Worm (Caenorhabditis elegans) whole organism, young adult: ENCODE data around the gene gly-10.

Experiments
- B0035.1 ChIP-seq: sonication (generic microtip); optimal IDR thresholded peaks from 2 replicates; lab custom pipeline; 2016; ENCODE audit warnings: missing genetic modification characterization, mild to moderate bottlenecking, missing compliant biosample characterization, missing genotype, missing genetic modification reagents
- B0261.1 ChIP-seq: sonication (generic microtip); optimal IDR thresholded peaks from 2 replicates; lab custom pipeline; 2016; ENCODE audit warnings: mild to moderate bottlenecking, missing genetic modification characterization, moderate library complexity, missing compliant biosample characterization
- C06A6.2 ChIP-seq: fragments of 200-800 bp; sonication (Bioruptor generic); conservative IDR thresholded peaks from 2 replicates; pipeline ENCODE4 v1.3.6; 2022; ENCODE audit warnings: missing genetic modification characterization, missing compliant biosample characterization
- D2030.7 ChIP-seq: fragments of 200-800 bp; sonication (Bioruptor generic); IDR thresholded peaks from 2 replicates; pipeline ENCODE4 v1.3.6; 2022; ENCODE audit warnings: missing genetic modification reagents, missing genetic modification characterization, missing compliant biosample characterization
- F10E7.11 ChIP-seq: sonication (generic microtip); optimal IDR thresholded peaks from 2 replicates; lab custom pipeline; 2017; ENCODE audit warnings: mild to moderate bottlenecking, missing genetic modification characterization, moderate library complexity, missing compliant biosample characterization
- F37B4.10 ChIP-seq: fragments of 200-800 bp; sonication (Bioruptor generic); IDR thresholded peaks from 2 replicates; pipeline ENCODE4 v1.3.6; 2022; ENCODE audit warnings: missing genetic modification characterization, missing compliant biosample characterization
- F39B2.1 ChIP-seq: fragments of 200-800 bp; sonication (Bioruptor generic); IDR thresholded peaks from 2 replicates; pipeline ENCODE4 v1.3.6; 2022; ENCODE audit warnings: missing genetic modification reagents, missing genetic modification characterization, missing compliant biosample characterization
- F49E8.2 ChIP-seq: sonication (generic microtip); optimal IDR thresholded peaks from 3 replicates; lab custom pipeline; 2017; ENCODE audit warnings: missing genetic modification characterization, mild to moderate bottlenecking, missing compliant biosample characterization, antibody characterized with exemption, moderate library complexity; ENCODE audit not compliant: insufficient read depth
- F52B5.7 ChIP-seq: sonication (generic microtip); optimal IDR thresholded peaks from 2 replicates; lab custom pipeline; 2016; ENCODE audit warnings: mild to moderate bottlenecking, missing genetic modification characterization, missing compliant biosample characterization
- F57A8.1 ChIP-seq: fragments of 200-800 bp; sonication (Bioruptor generic); optimal IDR thresholded peaks from 2 replicates; lab custom pipeline; 2018; ENCODE audit warnings: mild to moderate bottlenecking, missing genetic modification characterization, moderate library complexity, missing compliant biosample characterization
- T07F8.4 ChIP-seq: sonication (generic microtip); optimal IDR thresholded peaks from 2 replicates; lab custom pipeline; 2016; ENCODE audit warnings: mild to moderate bottlenecking, missing genetic modification characterization, moderate library complexity, missing compliant biosample characterization
- Y53F4B.3 ChIP-seq: fragments of 200-800 bp; sonication (Bioruptor generic); IDR thresholded peaks from 2 replicates; pipeline ENCODE4 v1.3.6; 2022; ENCODE audit warnings: missing genetic modification reagents, missing genetic modification characterization, missing compliant biosample characterization
- Y53G8AR.9 ChIP-seq: fragments of 200-800 bp; sonication (Bioruptor generic); conservative IDR thresholded peaks from 2 replicates; pipeline ENCODE4 v1.3.6; 2022; ENCODE audit warnings: missing genetic modification reagents, missing genetic modification characterization, missing compliant biosample characterization
- Y56A3A.18 ChIP-seq: fragments of 200-800 bp; sonication (Bioruptor generic); IDR thresholded peaks from 2 replicates; pipeline ENCODE4 v1.3.6; 2022; ENCODE audit warnings: missing genetic modification reagents, missing genetic modification characterization, missing compliant biosample characterization
- ZK185.1 ChIP-seq: sonication (generic microtip); optimal IDR thresholded peaks from 2 replicates; lab custom pipeline; 2016; ENCODE audit warnings: mild to moderate bottlenecking, missing genetic modification characterization, missing compliant biosample characterization; ENCODE audit not compliant: poor library complexity, severe bottlenecking
- ama-1 ChIP-seq, 3 experiments: fragments of 150-350 bp in 1 of 3; sonication (generic microtip) in 2 of 3; optimal IDR thresholded peaks; 2 replicates each; lab custom pipeline; 2014 to 2018; ENCODE audit warnings: missing biosample characterization in 2 of 3, missing genetic modification characterization in 2 of 3, missing genetic modification reagents in 2 of 3
- aptf-2 ChIP-seq: fragments of 200-800 bp; sonication (Bioruptor generic); conservative IDR thresholded peaks from 2 replicates; pipeline ENCODE4 v1.3.6; 2022; ENCODE audit warnings: missing genetic modification reagents, missing genetic modification characterization, missing compliant biosample characterization
- attf-3 ChIP-seq: fragments of 200-800 bp; sonication (Bioruptor generic); conservative IDR thresholded peaks from 2 replicates; pipeline ENCODE4 v1.3.6; 2022; ENCODE audit warnings: missing genetic modification reagents, missing genetic modification characterization, missing compliant biosample characterization
- ceh-91 ChIP-seq: fragments of 200-800 bp; sonication (Bioruptor generic); IDR thresholded peaks from 2 replicates; pipeline ENCODE4 v1.3.6; 2022; ENCODE audit warnings: missing genetic modification reagents, missing genetic modification characterization, missing compliant biosample characterization
- dpl-1 ChIP-seq: fragments of 150-350 bp; optimal IDR thresholded peaks from 2 replicates; lab custom pipeline; 2014; ENCODE audit warnings: missing biosample characterization, missing genetic modification reagents, missing genetic modification characterization
- fkh-3 ChIP-seq: sonication (generic microtip); optimal IDR thresholded peaks from 2 replicates; lab custom pipeline; 2016; ENCODE audit warnings: mild to moderate bottlenecking, missing genetic modification characterization, missing compliant biosample characterization
- hlh-12 ChIP-seq: sonication (generic microtip); optimal IDR thresholded peaks from 2 replicates; lab custom pipeline; 2016; ENCODE audit warnings: missing genetic modification characterization, missing compliant biosample characterization
- hlh-26 ChIP-seq: fragments of 200-800 bp; sonication (Bioruptor generic); conservative IDR thresholded peaks from 2 replicates; pipeline ENCODE4 v1.3.6; 2022; ENCODE audit warnings: missing genetic modification reagents, missing genetic modification characterization, missing compliant biosample characterization
- hmg-1.2 ChIP-seq: fragments of 200-800 bp; sonication (Bioruptor generic); IDR thresholded peaks from 2 replicates; pipeline ENCODE4 v1.3.6; 2022; ENCODE audit warnings: missing genetic modification reagents, missing genetic modification characterization, missing compliant biosample characterization
- hmg-20 ChIP-seq: fragments of 200-800 bp; sonication (Bioruptor generic); IDR thresholded peaks from 2 replicates; pipeline ENCODE4 v1.3.6; 2022; ENCODE audit warnings: missing genetic modification reagents, missing genetic modification characterization, missing compliant biosample characterization
- hrde-1 ChIP-seq: sonication (generic microtip); optimal IDR thresholded peaks from 2 replicates; lab custom pipeline; 2016; ENCODE audit warnings: missing genetic modification characterization, mild to moderate bottlenecking, missing compliant biosample characterization, moderate library complexity, missing genotype, missing genetic modification reagents, borderline replicate concordance
- hsf-1 ChIP-seq: fragments of 200-800 bp; sonication (Bioruptor generic); IDR thresholded peaks from 2 replicates; pipeline ENCODE4 v1.3.6; 2022; ENCODE audit warnings: missing genetic modification reagents, missing genetic modification characterization, missing compliant biosample characterization
- lin-40 ChIP-seq: sonication (generic microtip); optimal IDR thresholded peaks from 2 replicates; lab custom pipeline; 2016; ENCODE audit warnings: missing genetic modification characterization, mild to moderate bottlenecking, missing compliant biosample characterization, missing genotype, missing genetic modification reagents
- lin-54 ChIP-seq: fragments of 200-800 bp; sonication (Bioruptor generic); optimal IDR thresholded peaks from 2 replicates; lab custom pipeline; 2018; ENCODE audit warnings: mild to moderate bottlenecking, missing genetic modification characterization, missing compliant biosample characterization
- madf-10 ChIP-seq: sonication (generic microtip); optimal IDR thresholded peaks from 2 replicates; lab custom pipeline; 2016; ENCODE audit warnings: mild to moderate bottlenecking, missing genetic modification characterization, missing compliant biosample characterization
- madf-6 ChIP-seq: fragments of 200-800 bp; sonication (Bioruptor generic); IDR thresholded peaks from 2 replicates; pipeline ENCODE4 v1.3.6; 2022; ENCODE audit warnings: missing genetic modification reagents, missing genetic modification characterization, missing compliant biosample characterization
- mcd-1 ChIP-seq: fragments of 200-800 bp; sonication (Bioruptor generic); IDR thresholded peaks from 2 replicates; pipeline ENCODE4 v1.3.6; 2022; ENCODE audit warnings: missing genetic modification reagents, missing genetic modification characterization, missing compliant biosample characterization
- mes-4 ChIP-seq: sonication (generic microtip); optimal IDR thresholded peaks from 2 replicates; lab custom pipeline; 2016; ENCODE audit warnings: missing genotype, missing genetic modification characterization, missing compliant biosample characterization
- mxl-1 ChIP-seq: sonication (generic microtip); optimal IDR thresholded peaks from 2 replicates; lab custom pipeline; 2016; ENCODE audit warnings: missing genetic modification characterization, missing compliant biosample characterization
- nfya-2 ChIP-seq: fragments of 200-800 bp; sonication (Bioruptor generic); IDR thresholded peaks from 2 replicates; pipeline ENCODE4 v1.3.6; 2022; ENCODE audit warnings: missing genetic modification reagents, missing genetic modification characterization, missing compliant biosample characterization
- nhr-90 ChIP-seq: sonication (generic microtip); optimal IDR thresholded peaks from 2 replicates; lab custom pipeline; 2016; ENCODE audit warnings: missing genotype, mild to moderate bottlenecking, missing genetic modification characterization, missing compliant biosample characterization
- rcor-1 ChIP-seq: fragments of 200-800 bp; sonication (Bioruptor generic); IDR thresholded peaks from 2 replicates; pipeline ENCODE4 v1.3.6; 2022; ENCODE audit warnings: missing genetic modification reagents, missing genetic modification characterization, missing compliant biosample characterization
- rec-8 ChIP-seq, 2 experiments: sonication (generic microtip); optimal IDR thresholded peaks; 2 replicates each; lab custom pipeline; 2016; ENCODE audit warnings: mild to moderate bottlenecking in 2 of 2, missing genetic modification characterization in 2 of 2, missing genetic modification reagents in 2 of 2, missing genotype in 2 of 2, missing biosample characterization in 1 of 2, missing compliant biosample characterization in 1 of 2, moderate library complexity in 1 of 2
- sdz-38 ChIP-seq: sonication (generic microtip); optimal IDR thresholded peaks from 2 replicates; lab custom pipeline; 2016; ENCODE audit warnings: missing genotype, missing genetic modification characterization, missing compliant biosample characterization
- snpc-1.1 ChIP-seq: sonication (generic microtip); optimal IDR thresholded peaks from 2 replicates; lab custom pipeline; 2017; ENCODE audit warnings: missing genetic modification characterization, mild to moderate bottlenecking, missing compliant biosample characterization, antibody characterized with exemption, moderate library complexity, missing genotype, missing genetic modification reagents; ENCODE audit not compliant: insufficient read depth
- snpc-1.3 ChIP-seq: sonication (generic microtip); optimal IDR thresholded peaks from 2 replicates; lab custom pipeline; 2017; ENCODE audit warnings: missing genetic modification characterization, mild to moderate bottlenecking, missing compliant biosample characterization, antibody characterized with exemption, moderate library complexity, missing genotype, missing genetic modification reagents; ENCODE audit not compliant: insufficient read depth
- somi-1 ChIP-seq: fragments of 200-800 bp; sonication (Bioruptor generic); optimal IDR thresholded peaks from 2 replicates; lab custom pipeline; 2018; ENCODE audit warnings: mild to moderate bottlenecking, missing genetic modification characterization, missing compliant biosample characterization
- zim-3 ChIP-seq: sonication (generic microtip); optimal IDR thresholded peaks from 2 replicates; lab custom pipeline; 2017; ENCODE audit warnings: mild to moderate bottlenecking, missing genetic modification characterization, moderate library complexity, missing compliant biosample characterization
- ztf-18 ChIP-seq: sonication (generic microtip); optimal IDR thresholded peaks from 2 replicates; lab custom pipeline; 2016; ENCODE audit warnings: missing genotype, mild to moderate bottlenecking, missing genetic modification characterization, missing compliant biosample characterization
- ztf-22 ChIP-seq: fragments of 200-800 bp; sonication (Bioruptor generic); optimal IDR thresholded peaks from 2 replicates; lab custom pipeline; 2018; ENCODE audit warnings: mild to moderate bottlenecking, missing genetic modification characterization, moderate library complexity, missing compliant biosample characterization
- ztf-6 ChIP-seq: fragments of 200-800 bp; sonication (Bioruptor generic); IDR thresholded peaks from 2 replicates; pipeline ENCODE4 v1.3.6; 2022; ENCODE audit warnings: missing genetic modification reagents, missing genetic modification characterization, missing compliant biosample characterization

gly-10 gene

DNA sequence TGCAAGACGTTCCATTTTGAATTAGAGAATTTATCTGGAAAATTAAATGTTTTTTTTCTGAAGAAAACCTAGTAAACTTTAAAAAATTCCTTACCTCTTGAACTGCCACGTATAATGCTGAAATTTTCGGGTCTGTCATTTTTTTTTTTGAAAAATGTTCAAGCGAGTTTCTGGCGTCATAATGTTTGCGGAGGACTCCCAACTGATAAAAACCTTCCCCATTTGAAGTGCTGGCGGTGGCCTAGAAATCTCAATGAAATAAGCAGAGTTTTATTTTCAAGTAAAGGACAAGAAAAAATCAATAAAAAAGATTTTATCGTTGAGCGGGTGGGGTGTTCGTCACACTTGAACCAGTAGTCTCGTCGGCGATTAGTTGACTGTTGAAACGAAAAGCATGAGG is 7.8 kb downstream of the gly-10 start, which contains the start of gene icap-1 (continued):
- TF ChIP-seq ztf-6 (no peak), F57A8.1 (GFP tag; lab: Kevin White, UChicago) (no peak), T07F8.4 (tag; lab: Kevin White, UChicago) (no peak), nhr-90 (tag; lab: Kevin White, UChicago) (no peak)

ce11 chrIV:13788652-13789051 is 9.8 kb downstream of the gly-10 start, which contains the start of the genes sas-6 and Y45F10D.7:
Gene sas-6, minus strand, starts transcription at chrIV:13788731.
Gene Y45F10D.7, plus strand, starts transcription at chrIV:13788907.
- TF ChIP-seq Y53F4B.3 (GFP tag; lab: Robert Waterston, UW) (no peak), hmg-20 (GFP tag; lab: Robert Waterston, UW) (no peak), hsf-1 (GFP tag; lab: Robert Waterston, UW) (no peak), B0261.1 (tag; lab: Kevin White, UChicago) (no peak), hrde-1 (tag; lab: Kevin White, UChicago) (no peak), attf-3 (GFP tag; lab: Robert Waterston, UW) (peak; percentile 70), Y56A3A.18 (no peak), F49E8.2 (tag; lab: Kevin White, UChicago) (peak; percentile 11), F37B4.10 (GFP tag; lab: Robert Waterston, UW) (no peak), ztf-22 (GFP tag; lab: Kevin White, UChicago) (no peak), lin-54 (GFP tag; lab: Kevin White, UChicago) (peak; percentile 87), F52B5.7 (no peak), D2030.7 (GFP tag; lab: Robert Waterston, UW) (peak; percentile 46; the same call in 1 of the 2 replicates), F10E7.11 (tag; lab: Kevin White, UChicago) (no peak), hlh-26 (GFP tag; lab: Robert Waterston, UW) (no peak), snpc-1.1 (no peak), ama-1 (optimal IDR thresholded peaks at IDR 0.05; lab: Kevin White, UChicago) (no peak), ama-1 (GFP tag; optimal IDR thresholded peaks at IDR 0.05; lab: Kevin White, UChicago) (no peak), dpl-1 (GFP tag; lab: Kevin White, UChicago) (peak; percentile 80), mcd-1 (GFP tag; lab: Robert Waterston, UW) (0 out of 2 replicates have a peak, but pooled peaks have one; percentile 30), ceh-91 (GFP tag; lab: Robert Waterston, UW) (peak; percentile 31; the same call in 1 of the 2 replicates), sdz-38 (no peak), ZK185.1 (tag; lab: Kevin White, UChicago) (peak; percentile 36), aptf-2 (GFP tag; lab: Robert Waterston, UW) (no peak), C06A6.2 (GFP tag; lab: Robert Waterston, UW) (no peak), fkh-3 (tag; lab: Kevin White, UChicago) (no peak), somi-1 (GFP tag; lab: Kevin White, UChicago) (no peak), hmg-1.2 (GFP tag; lab: Robert Waterston, UW) (peak; percentile 38; the same call in 1 of the 2 replicates), B0035.1 (tag; lab: Kevin White, UChicago) (no peak), madf-6 (GFP tag; lab: Robert Waterston, UW) (peak; percentile 72), rec-8 (tag; optimal IDR thresholded peaks at IDR 0.05; lab: Kevin White, UChicago) (no peak), rcor-1 (0 out of 2 replicates have a peak, but pooled peaks have one; percentile 18), zim-3 (tag; lab: Kevin White, UChicago) (no peak), mxl-1 (tag; lab: Kevin White, UChicago) (no peak), lin-40 (peak; percentile 6), nfya-2 (GFP tag; lab: Robert Waterston, UW) (no peak), F39B2.1 (no peak), mes-4 (tag; lab: Kevin White, UChicago) (no peak), Y53G8AR.9 (no peak), snpc-1.3 (tag; lab: Kevin White, UChicago) (peak; percentile 79), madf-10 (tag; lab: Kevin White, UChicago) (no peak), ztf-18 (peak; percentile 23), hlh-12 (tag; lab: Kevin White, UChicago) (no peak)
